Worm (Caenorhabditis elegans): ENCODE data around the gene prmt-6.

prmt-6 gene

ce11 chrIV:2172880-2173279 lies 42.1 kb downstream of the prmt-6 start (continued):
- no peak for TF ChIP-seq snpc-1.3 (tag; optimal IDR thresholded peaks at IDR 0.05; ENCODE audit: insufficient read depth)
- TF ChIP-seq ZK185.1 (tag; optimal IDR thresholded peaks at IDR 0.05; ENCODE audit: poor library complexity, severe bottlenecking): no peak

ce11 chrIV:2175291-2175690 lies 44.5 kb downstream of the prmt-6 start, which contains the start of gene C54E4.1:
Gene C54E4.1, plus strand, starts transcription at chrIV:2175591.
- no peak for TF ChIP-seq hlh-26 (GFP tag; conservative IDR thresholded peaks at IDR 0.05)
- no peak for TF ChIP-seq mel-28 (tag; optimal IDR thresholded peaks at IDR 0.05; ENCODE audit: borderline replicate concordance)
- no peak for TF ChIP-seq hsf-1 (GFP tag; IDR thresholded peaks at IDR 0.05)
- TF ChIP-seq mes-4 (tag; optimal IDR thresholded peaks at IDR 0.05): no peak
- TF ChIP-seq tbx-9 (tag; optimal IDR thresholded peaks at IDR 0.05; ENCODE audit: borderline replicate concordance): no peak
- TF ChIP-seq rpc-1 (optimal IDR thresholded peaks at IDR 0.05): no peak
- no peak for TF ChIP-seq rpc-1 (tag; optimal IDR thresholded peaks at IDR 0.05)
- TF ChIP-seq snpc-3.4 (tag; optimal IDR thresholded peaks at IDR 0.05): no peak
- TF ChIP-seq atf-7 (tag; optimal IDR thresholded peaks at IDR 0.05): no peak
- no peak for TF ChIP-seq hrde-1 (tag; optimal IDR thresholded peaks at IDR 0.05; ENCODE audit: borderline replicate concordance)
- TF ChIP-seq attf-6 (GFP tag; IDR thresholded peaks at IDR 0.05): no peak
- no peak for TF ChIP-seq ets-4 (GFP tag; optimal IDR thresholded peaks at IDR 0.05)
- no peak for TF ChIP-seq ZK185.1 (tag; optimal IDR thresholded peaks at IDR 0.05; ENCODE audit: poor library complexity, severe bottlenecking)

ce11 chrIV:2177545-2177944 lies 46.8 kb downstream of the prmt-6 start, which contains the start of gene hrpu-2:
Gene hrpu-2, plus strand, starts transcription at chrIV:2177896.
- peak; percentile 76 for TF ChIP-seq attf-5 (GFP tag; optimal IDR thresholded peaks at IDR 0.05)
- peak; percentile 47 for TF ChIP-seq K12H6.12 (tag; optimal IDR thresholded peaks at IDR 0.05)
- peak; percentile 70 for TF ChIP-seq F33H1.4 (GFP tag; IDR thresholded peaks at IDR 0.05)
- TF ChIP-seq sea-2 (GFP tag; IDR thresholded peaks at IDR 0.05): no peak
- TF ChIP-seq C17E4.6 (GFP tag; IDR thresholded peaks at IDR 0.05): no peak
- TF ChIP-seq C06A6.2 (GFP tag; conservative IDR thresholded peaks at IDR 0.05): no peak
- peak; percentile 1 for TF ChIP-seq hrde-1 (tag; optimal IDR thresholded peaks at IDR 0.05; ENCODE audit: borderline replicate concordance)
- no peak for TF ChIP-seq nhr-80 (tag; optimal IDR thresholded peaks at IDR 0.05)
- no peak for TF ChIP-seq Y53F4B.3 (GFP tag; IDR thresholded peaks at IDR 0.05)
- peak; percentile 96 for TF ChIP-seq ztf-18 (tag; optimal IDR thresholded peaks at IDR 0.05)
- TF ChIP-seq atf-7 (tag; optimal IDR thresholded peaks at IDR 0.05): peak; percentile 40
- 0 out of 2 replicates have a peak, but pooled peaks have one; percentile 8 for TF ChIP-seq madf-8 (GFP tag; conservative IDR thresholded peaks at IDR 0.05)
- TF ChIP-seq B0261.1 (tag; optimal IDR thresholded peaks at IDR 0.05): no peak
- TF ChIP-seq ceh-58 (GFP tag; IDR thresholded peaks at IDR 0.05): no peak
- TF ChIP-seq F39B2.1 (GFP tag; IDR thresholded peaks at IDR 0.05): no peak
- TF ChIP-seq zfh-2 (GFP tag; conservative IDR thresholded peaks at IDR 0.05): peak; percentile 81
- no peak for TF ChIP-seq T26A5.8 (tag; optimal IDR thresholded peaks at IDR 0.05)
- TF ChIP-seq cebp-1 (GFP tag; IDR thresholded peaks at IDR 0.05): no peak
- TF ChIP-seq cebp-1 (tag; optimal IDR thresholded peaks at IDR 0.05): peak; percentile 81
- TF ChIP-seq F22D6.2 (tag; optimal IDR thresholded peaks at IDR 0.05): peak; percentile 15
- TF ChIP-seq ztf-26 (tag; optimal IDR thresholded peaks at IDR 0.05): peak; percentile 75
- peak; percentile 56 for TF ChIP-seq tbp1 (GFP tag; optimal IDR thresholded peaks at IDR 0.05)
- TF ChIP-seq ZK185.1 (tag; optimal IDR thresholded peaks at IDR 0.05; ENCODE audit: poor library complexity, severe bottlenecking): peak; percentile 69
- peak; percentile 26 for TF ChIP-seq him-1 (tag; optimal IDR thresholded peaks at IDR 0.05)
- no peak for TF ChIP-seq cebp-2 (GFP tag; IDR thresholded peaks at IDR 0.05)
- TF ChIP-seq tlf-1 (GFP tag; optimal IDR thresholded peaks at IDR 0.05): peak; percentile 47
- TF ChIP-seq hsf-1 (GFP tag; IDR thresholded peaks at IDR 0.05): no peak
- TF ChIP-seq ztf-3 (GFP tag; optimal IDR thresholded peaks at IDR 0.05): no peak
- TF ChIP-seq egl-44 (GFP tag; IDR thresholded peaks at IDR 0.05): no peak
- peak; percentile 59 for TF ChIP-seq hmg-1.2 (GFP tag; IDR thresholded peaks at IDR 0.05)
- TF ChIP-seq pha-4 (tag; optimal IDR thresholded peaks at IDR 0.05): no peak
- peak; percentile 83 for TF ChIP-seq K11D2.4 (GFP tag; IDR thresholded peaks at IDR 0.05)
- no peak for TF ChIP-seq somi-1 (GFP tag; optimal IDR thresholded peaks at IDR 0.05)
- peak; percentile 6 for TF ChIP-seq F49E8.2 (tag; optimal IDR thresholded peaks at IDR 0.05; ENCODE audit: insufficient read depth)
- TF ChIP-seq mcd-1 (GFP tag; IDR thresholded peaks at IDR 0.05): peak; percentile 93

All from whole organism, young adult.